Worm (Caenorhabditis elegans) whole organism, L4/young adult: ENCODE data around the gene wht-5.

ENCODE experiments used
- W03F9.2 ChIP-seq: fragments of 150-350 bp; optimal IDR thresholded peaks from 2 replicates; lab custom pipeline; 2014; ENCODE audit warnings: missing biosample characterization, missing genetic modification characterization
- dao-5 ChIP-seq: sonication (generic microtip); optimal IDR thresholded peaks from 2 replicates; lab custom pipeline; 2016; ENCODE audit warnings: missing genotype, missing genetic modification characterization, moderate library complexity, missing compliant biosample characterization
- him-1 ChIP-seq: sonication (generic microtip); optimal IDR thresholded peaks from 2 replicates; lab custom pipeline; 2016; ENCODE audit warnings: missing genotype, missing genetic modification reagents, missing genetic modification characterization, missing compliant biosample characterization

DNA sequence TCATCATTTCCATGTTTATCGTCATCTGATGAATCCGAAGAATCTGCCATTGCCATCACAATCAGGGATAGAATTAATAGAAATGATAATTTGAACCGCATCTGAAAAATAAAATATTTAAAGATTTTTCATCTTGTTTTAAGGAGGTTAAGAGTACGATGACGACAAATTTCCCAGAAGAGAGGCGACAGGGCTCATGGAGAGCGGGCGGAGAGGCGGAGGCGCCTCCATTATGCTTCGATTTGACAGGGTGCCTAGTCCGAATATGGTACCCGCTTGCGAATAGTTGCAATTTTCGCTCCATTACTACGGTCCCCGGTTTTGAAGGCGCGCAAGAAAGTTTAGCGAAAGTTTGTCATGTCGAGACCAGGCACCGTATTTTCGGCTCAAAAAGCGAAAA, 47.7 kb downstream of the wht-5 start, which contains the start of gene F28D1.6:
- TF ChIP-seq him-1 (tag; lab: Kevin White, UChicago), result no peak
- no peak for TF ChIP-seq dao-5
- TF ChIP-seq W03F9.2 (tag; lab: Kevin White, UChicago), result no peak
